Worm (Caenorhabditis elegans) whole organism, late embryonic: ENCODE data around the gene mrps-22.

Experiments
- T23F11.4 ChIP-seq: fragments of 200-800 bp; sonication (Bioruptor generic); optimal IDR thresholded peaks from 2 replicates; lab custom pipeline; 2018; ENCODE audit warnings: mild to moderate bottlenecking, missing genetic modification characterization, missing compliant biosample characterization
- dmd-4 ChIP-seq: sonication (generic microtip); optimal IDR thresholded peaks from 2 replicates; lab custom pipeline; 2016; ENCODE audit warnings: borderline replicate concordance, missing genetic modification characterization, missing compliant biosample characterization
- eyg-1 ChIP-seq: sonication (generic microtip); optimal IDR thresholded peaks from 2 replicates; lab custom pipeline; 2016; ENCODE audit warnings: missing genotype, missing genetic modification characterization, missing compliant biosample characterization
- nhr-11 ChIP-seq: fragments of 150-350 bp; optimal IDR thresholded peaks from 2 replicates; lab custom pipeline; 2014; ENCODE audit warnings: missing biosample characterization, missing genetic modification characterization
- pat-9 ChIP-seq: fragments of 200-800 bp; sonication (Bioruptor generic); optimal IDR thresholded peaks from 2 replicates; lab custom pipeline; 2018; ENCODE audit warnings: mild to moderate bottlenecking, missing genetic modification characterization, moderate library complexity, missing compliant biosample characterization

ce11 chrII:10547311-10547710 lies 35.1 kb upstream of the mrps-22 start:
- TF ChIP-seq dmd-4 (tag; lab: Kevin White, UChicago) (no peak), pat-9 (tag; lab: Kevin White, UChicago) (no peak), T23F11.4 (no peak), eyg-1 (no peak), nhr-11 (tag; lab: Kevin White, UChicago) (no peak)
